Fruit fly (Drosophila melanogaster) whole organism, embryonic: Measurements from ENCODE around the gene fwd.
A peak's percentile ranks its signal among the peaks of the same experiment; 100 is the strongest.

Experiments used
- Abd-B ChIP-seq: fragments of 200-800 bp; sonication (Bioruptor generic); optimal IDR thresholded peaks from 2 replicates; lab custom pipeline; 2018; ENCODE audit warnings: missing biosample characterization, mild to moderate bottlenecking, missing genetic modification characterization, moderate library complexity
- Asciz ChIP-seq: fragments of 200-800 bp; sonication (Bioruptor generic); optimal IDR thresholded peaks from 2 replicates; lab custom pipeline; 2017; ENCODE audit warnings: missing biosample characterization, mild to moderate bottlenecking, missing genetic modification characterization, missing genetic modification reagents
- Bdp1 ChIP-seq: fragments of 200-800 bp; sonication (Bioruptor generic); optimal IDR thresholded peaks from 3 replicates; lab custom pipeline; 2016; ENCODE audit warnings: missing biosample characterization, missing genetic modification characterization
- CG10209 ChIP-seq: fragments of 200-800 bp; sonication (Bioruptor generic); optimal IDR thresholded peaks from 3 replicates; lab custom pipeline; 2017; ENCODE audit warnings: missing biosample characterization, mild to moderate bottlenecking, missing genetic modification characterization, missing genetic modification reagents
- CG1024 ChIP-seq: fragments of 200-800 bp; sonication (Bioruptor generic); IDR thresholded peaks from 2 replicates; pipeline ENCODE4 v1.3.6; 2022; ENCODE audit warnings: missing biosample characterization, missing genetic modification characterization
- CG11723 ChIP-seq: fragments of 200-800 bp; sonication (Bioruptor generic); optimal IDR thresholded peaks from 2 replicates; lab custom pipeline; 2017; ENCODE audit warnings: missing biosample characterization, mild to moderate bottlenecking, missing genetic modification characterization
- CG1233 ChIP-seq: fragments of 200-800 bp; sonication (Bioruptor generic); optimal IDR thresholded peaks from 4 replicates; lab custom pipeline; 2018; ENCODE audit warnings: missing biosample characterization, mild to moderate bottlenecking, missing genetic modification characterization
- CG13424 ChIP-seq: fragments of 200-800 bp; sonication (Bioruptor generic); optimal IDR thresholded peaks from 2 replicates; lab custom pipeline; 2019; ENCODE audit warnings: missing biosample characterization, mild to moderate bottlenecking, missing genetic modification characterization, moderate library complexity
- CG13894 ChIP-seq: fragments of 200-800 bp; sonication (Bioruptor generic); optimal IDR thresholded peaks from 3 replicates; lab custom pipeline; 2018; ENCODE audit warnings: missing biosample characterization, mild to moderate bottlenecking, missing genetic modification characterization, moderate library complexity
- CG14441 ChIP-seq: fragments of 200-800 bp; sonication (Bioruptor generic); IDR thresholded peaks from 2 replicates; pipeline ENCODE4 v1.3.6; 2022; ENCODE audit warnings: missing biosample characterization, missing genetic modification characterization
- CG15514 ChIP-seq: fragments of 200-800 bp; sonication (Bioruptor generic); optimal IDR thresholded peaks from 3 replicates; lab custom pipeline; 2017; ENCODE audit warnings: missing biosample characterization, missing genetic modification characterization, mild to moderate bottlenecking, moderate library complexity, missing genetic modification reagents
- CG1647 ChIP-seq: fragments of 200-800 bp; sonication (Bioruptor generic); optimal IDR thresholded peaks from 3 replicates; lab custom pipeline; 2016; ENCODE audit warnings: missing biosample characterization, missing genetic modification characterization
- CG17612 ChIP-seq: fragments of 200-800 bp; sonication (Bioruptor generic); IDR thresholded peaks from 2 replicates; pipeline ENCODE4 v1.3.6; 2022; ENCODE audit warnings: missing biosample characterization, missing genetic modification characterization
- CG30431 ChIP-seq: fragments of 200-800 bp; sonication (Bioruptor generic); optimal IDR thresholded peaks from 2 replicates; lab custom pipeline; 2017; ENCODE audit warnings: missing biosample characterization, missing genetic modification characterization
- CG3065 ChIP-seq: fragments of 200-800 bp; sonication (Bioruptor generic); optimal IDR thresholded peaks from 2 replicates; lab custom pipeline; 2016; ENCODE audit warnings: missing biosample characterization, missing genetic modification characterization
- CG32772 ChIP-seq: fragments of 200-800 bp; sonication (Bioruptor generic); IDR thresholded peaks from 2 replicates; pipeline ENCODE4 v1.3.6; 2022; ENCODE audit warnings: missing biosample characterization, missing genetic modification characterization
- CG34224 ChIP-seq: fragments of 200-800 bp; sonication (Bioruptor generic); IDR thresholded peaks from 3 replicates; pipeline ENCODE4 v1.3.6; 2022; ENCODE audit warnings: missing biosample characterization, missing genetic modification characterization; ENCODE audit not compliant: partially characterized antibody
- CG3726 ChIP-seq: fragments of 200-800 bp; sonication (Bioruptor generic); IDR thresholded peaks from 3 replicates; pipeline ENCODE4, ENCODE4 v1.3.6; 2022; ENCODE audit warnings: missing biosample characterization, missing genetic modification characterization
- CG7372 ChIP-seq: fragments of 200-800 bp; sonication (Bioruptor generic); IDR thresholded peaks from 2 replicates; pipeline ENCODE4 v1.3.6; 2022; ENCODE audit warnings: missing biosample characterization, missing genetic modification characterization
- CG7556 ChIP-seq: fragments of 200-800 bp; sonication (Bioruptor generic); optimal IDR thresholded peaks from 2 replicates; lab custom pipeline; 2017; ENCODE audit warnings: missing biosample characterization, mild to moderate bottlenecking, missing genetic modification characterization
- CG8765 ChIP-seq: fragments of 200-800 bp; sonication (Bioruptor generic); IDR thresholded peaks from 2 replicates; pipeline ENCODE4 v1.3.6; 2022; ENCODE audit warnings: missing biosample characterization, missing genetic modification characterization
- CG8924 ChIP-seq: fragments of 200-800 bp; optimal IDR thresholded peaks from 3 replicates; lab custom pipeline; 2019; ENCODE audit warnings: missing biosample characterization, mild to moderate bottlenecking, missing genetic modification characterization, moderate library complexity
- CG9817 ChIP-seq: fragments of 200-800 bp; sonication (Bioruptor generic); optimal IDR thresholded peaks from 2 replicates; lab custom pipeline; 2018; ENCODE audit warnings: missing biosample characterization, mild to moderate bottlenecking, missing genetic modification characterization, moderate library complexity
- CTCF ChIP-seq: fragments of 200-800 bp; sonication (Bioruptor generic); optimal IDR thresholded peaks from 2 replicates; lab custom pipeline; 2017; ENCODE audit warnings: missing biosample characterization, mild to moderate bottlenecking, missing genetic modification characterization, moderate library complexity
- CkIIα-i1 ChIP-seq: fragments of 200-800 bp; sonication (Bioruptor generic); IDR thresholded peaks from 2 replicates; pipeline ENCODE4 v1.3.6; 2022; ENCODE audit warnings: missing biosample characterization, missing genetic modification characterization
- D ChIP-seq, 2 experiments: fragments of 200-800 bp in 1 of 2; fragments of >200 bp in 1 of 2; sonication (Bioruptor generic) in 1 of 2; optimal IDR thresholded peaks; 2 replicates in 1 of 2; 3 replicates in 1 of 2; lab custom pipeline; 2017; ENCODE audit warnings: mild to moderate bottlenecking in 1 of 2, missing biosample characterization in 1 of 2, missing genetic modification characterization in 1 of 2, missing genetic modification reagents in 1 of 2
- Dbx ChIP-seq: fragments of 200-800 bp; sonication (Bioruptor generic); IDR thresholded peaks from 3 replicates; pipeline ENCODE4 v1.3.6; 2022; ENCODE audit warnings: missing biosample characterization, missing genetic modification characterization
- Dip2 ChIP-seq: fragments of 200-800 bp; sonication (Bioruptor generic); IDR thresholded peaks from 2 replicates; pipeline ENCODE4 v1.3.6; 2022; ENCODE audit warnings: missing biosample characterization, missing genetic modification characterization
- Dll ChIP-seq: fragments of 200-800 bp; sonication (Bioruptor generic); IDR thresholded peaks from 4 replicates; pipeline ENCODE4 v1.3.6; 2022; ENCODE audit warnings: missing biosample characterization, missing genetic modification characterization; ENCODE audit not compliant: partially characterized antibody
- Dref ChIP-seq: fragments of 200-800 bp; sonication (Bioruptor generic); IDR thresholded peaks from 2 replicates; pipeline ENCODE4 v1.3.6; 2022; ENCODE audit warnings: missing biosample characterization, missing genetic modification characterization
- GATAe ChIP-seq: fragments of 200-800 bp; sonication (Bioruptor generic); conservative IDR thresholded peaks from 2 replicates; pipeline ENCODE4 v1.3.6; 2022; ENCODE audit warnings: missing biosample characterization, missing genetic modification characterization
- Lpt ChIP-seq: fragments of >200 bp; optimal IDR thresholded peaks from 2 replicates; lab custom pipeline; 2018; ENCODE audit warnings: missing biosample characterization, missing genetic modification characterization
- Mad ChIP-seq: fragments of 200-800 bp; sonication (Bioruptor generic); optimal IDR thresholded peaks from 2 replicates; lab custom pipeline; 2016; ENCODE audit warnings: missing biosample characterization, missing genetic modification characterization
- Side ChIP-seq: fragments of 200-800 bp; sonication (Bioruptor generic); optimal IDR thresholded peaks from 2 replicates; lab custom pipeline; 2016; ENCODE audit warnings: missing biosample characterization, missing genetic modification characterization
- ac ChIP-seq: fragments of 200-800 bp; sonication (Bioruptor generic); optimal IDR thresholded peaks from 3 replicates; lab custom pipeline; 2017; ENCODE audit warnings: missing biosample characterization, mild to moderate bottlenecking, missing genetic modification characterization
- amos ChIP-seq: fragments of 200-800 bp; sonication (Bioruptor generic); IDR thresholded peaks from 2 replicates; pipeline ENCODE4 v1.3.6; 2022; ENCODE audit warnings: missing biosample characterization, missing genetic modification characterization; ENCODE audit not compliant: partially characterized antibody
- bowl ChIP-seq: fragments of 200-800 bp; sonication (Bioruptor generic); IDR thresholded peaks from 2 replicates; pipeline ENCODE4 v1.3.6; 2022; ENCODE audit warnings: missing biosample characterization, missing genetic modification characterization
- cad ChIP-seq: fragments of >200 bp; optimal IDR thresholded peaks from 2 replicates; lab custom pipeline; 2017; ENCODE audit warnings: missing biosample characterization, missing genetic modification characterization
- chm ChIP-seq: fragments of 200-800 bp; sonication (Bioruptor generic); IDR thresholded peaks from 2 replicates; pipeline ENCODE4 v1.3.6; 2022; ENCODE audit warnings: missing biosample characterization, missing genetic modification characterization
- dan ChIP-seq: fragments of 200-800 bp; sonication (Bioruptor generic); IDR thresholded peaks from 2 replicates; pipeline ENCODE4 v1.3.6; 2022; ENCODE audit warnings: missing biosample characterization, missing genetic modification characterization
- dpn ChIP-seq, 2 experiments: fragments of 200-800 bp; sonication (Bioruptor generic); optimal IDR thresholded peaks; 3 replicates each; lab custom pipeline; 2016; ENCODE audit warnings: missing biosample characterization in 2 of 2, missing genetic modification characterization in 2 of 2
- fd64A ChIP-seq: fragments of 200-800 bp; sonication (Bioruptor generic); optimal IDR thresholded peaks from 3 replicates; lab custom pipeline; 2018; ENCODE audit warnings: missing biosample characterization, mild to moderate bottlenecking, missing genetic modification characterization
- grn ChIP-seq: fragments of 200-800 bp; sonication (Bioruptor generic); optimal IDR thresholded peaks from 3 replicates; lab custom pipeline; 2017; ENCODE audit warnings: missing biosample characterization, missing genetic modification characterization
- jing ChIP-seq: fragments of 200-800 bp; sonication (Bioruptor generic); optimal IDR thresholded peaks from 2 replicates; lab custom pipeline; 2018; ENCODE audit warnings: missing biosample characterization, mild to moderate bottlenecking, missing genetic modification characterization
- lbe ChIP-seq: fragments of 200-800 bp; sonication (Bioruptor generic); optimal IDR thresholded peaks from 2 replicates; lab custom pipeline; 2016; ENCODE audit warnings: missing biosample characterization, mild to moderate bottlenecking, missing genetic modification characterization
- pfk ChIP-seq: fragments of 200-800 bp; sonication (Bioruptor generic); optimal IDR thresholded peaks from 2 replicates; lab custom pipeline; 2018; ENCODE audit warnings: missing biosample characterization, mild to moderate bottlenecking, missing genetic modification characterization, moderate library complexity
- pita ChIP-seq: fragments of 200-800 bp; sonication (Bioruptor generic); optimal IDR thresholded peaks from 2 replicates; lab custom pipeline; 2017; ENCODE audit warnings: missing biosample characterization, mild to moderate bottlenecking, missing genetic modification characterization
- slbo ChIP-seq: fragments of 200-800 bp; sonication (Bioruptor generic); IDR thresholded peaks from 2 replicates; pipeline ENCODE4 v1.3.6; 2022; ENCODE audit warnings: missing biosample characterization, missing genetic modification characterization
- tna ChIP-seq: fragments of 200-800 bp; sonication (Bioruptor generic); IDR thresholded peaks from 2 replicates; pipeline ENCODE4 v1.3.6; 2022; ENCODE audit warnings: missing biosample characterization, missing genetic modification characterization; ENCODE audit not compliant: partially characterized antibody
- wor ChIP-seq: fragments of 200-800 bp; sonication (Bioruptor generic); IDR thresholded peaks from 2 replicates; pipeline ENCODE4 v1.3.6; 2022; ENCODE audit warnings: missing biosample characterization, missing genetic modification characterization
- zfh1 ChIP-seq: fragments of 200-800 bp; sonication (Bioruptor generic); IDR thresholded peaks from 3 replicates; pipeline ENCODE4 v1.3.6; 2022; ENCODE audit warnings: missing biosample characterization, missing genetic modification characterization

Gene fwd

DNA sequence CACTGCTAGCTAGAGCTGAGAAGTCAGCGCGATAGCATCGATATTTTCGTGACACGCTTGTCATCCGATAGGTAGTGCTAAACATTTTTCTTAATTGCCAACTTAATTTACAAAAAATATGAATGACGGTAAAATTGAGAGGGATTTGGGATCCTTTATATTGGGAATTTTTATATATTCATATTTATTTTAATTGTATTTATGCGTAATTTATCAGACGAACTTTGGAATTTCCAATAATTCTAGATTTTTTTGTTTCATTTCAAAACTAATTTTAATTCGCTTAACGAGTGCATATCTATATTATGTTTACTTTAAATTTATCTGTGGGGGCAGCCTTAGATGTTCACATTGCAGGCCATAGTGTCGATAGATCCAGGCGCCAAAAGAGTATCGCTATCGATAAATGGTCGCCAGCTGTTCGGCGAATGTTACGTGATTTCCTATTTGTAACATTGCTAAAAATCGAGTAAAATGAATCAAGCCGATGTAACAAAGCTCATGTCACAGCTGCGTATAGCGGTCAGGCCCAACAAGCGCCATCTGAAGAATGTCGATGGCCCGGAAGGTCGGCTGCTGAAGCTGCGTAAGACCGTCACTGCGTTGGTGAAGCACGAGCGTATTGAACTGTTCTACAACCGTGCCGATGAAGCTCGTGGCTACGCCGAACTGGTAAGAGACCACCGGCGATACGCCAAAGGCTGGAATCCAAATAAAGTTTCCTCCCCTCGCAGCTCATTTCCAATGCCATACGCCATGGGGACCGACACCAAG lies 55.1 kb downstream of the fwd start, which contains the start of the genes Tudor-SN and mRpL17 (continued):
- no peak for TF ChIP-seq Abd-B (GFP tag; lab: Kevin White, UChicago)
- TF ChIP-seq CG1233 (GFP tag; lab: Kevin White, UChicago): no peak
- peak; percentile 66 for TF ChIP-seq lbe (GFP tag; lab: Kevin White, UChicago)
- TF ChIP-seq CG11723: no peak
- no peak for TF ChIP-seq cad
- TF ChIP-seq CG15514 (GFP tag; lab: Kevin White, UChicago): peak; percentile 72
- no peak for TF ChIP-seq Side
- TF ChIP-seq Lpt: no peak
- TF ChIP-seq CG7372: no peak
- no peak for TF ChIP-seq Asciz (GFP tag; lab: Kevin White, UChicago)
- TF ChIP-seq CG8924: peak; percentile 30
- TF ChIP-seq CG3065 (GFP tag; lab: Kevin White, UChicago): no peak
- peak; percentile 6 for TF ChIP-seq CTCF
- peak; percentile 34 for TF ChIP-seq CG7556 (GFP tag; lab: Kevin White, UChicago)
- TF ChIP-seq CG8765 (GFP tag; lab: Robert Waterston, UW): no peak
- no peak for TF ChIP-seq zfh1
- peak; percentile 7 to 37 for TF ChIP-seq dpn (GFP tag; optimal IDR thresholded peaks at IDR 0.05; lab: Kevin White, UChicago)
- no peak for TF ChIP-seq ac
- TF ChIP-seq CG14441 (GFP tag; lab: Robert Waterston, UW): no peak
- TF ChIP-seq jing: no peak
- no peak for TF ChIP-seq wor (GFP tag; lab: Robert Waterston, UW)
- TF ChIP-seq CG1024 (GFP tag; lab: Robert Waterston, UW): no peak
- TF ChIP-seq CG17612 (GFP tag; lab: Robert Waterston, UW): no peak
- TF ChIP-seq dan (GFP tag; lab: Robert Waterston, UW): no peak
- TF ChIP-seq CG34224 (GFP tag; lab: Robert Waterston, UW): peak; percentile 89
- TF ChIP-seq GATAe (GFP tag; lab: Robert Waterston, UW): no peak
- no peak for TF ChIP-seq Bdp1 (GFP tag; lab: Kevin White, UChicago)
- TF ChIP-seq Dref: peak; percentile 72
- no peak for TF ChIP-seq D (optimal IDR thresholded peaks at IDR 0.05; lab: Kevin White, UChicago)
- no peak for TF ChIP-seq D (GFP tag; optimal IDR thresholded peaks at IDR 0.05; lab: Kevin White, UChicago)
- no peak for TF ChIP-seq CG30431 (GFP tag; lab: Kevin White, UChicago)
- no peak for TF ChIP-seq CG32772
- no peak for TF ChIP-seq Mad (GFP tag; lab: Kevin White, UChicago)
- TF ChIP-seq fd64A (GFP tag; lab: Kevin White, UChicago): no peak
- peak; percentile 37 for TF ChIP-seq CG9817 (tag; lab: Kevin White, UChicago)
- no peak for TF ChIP-seq chm
- no peak for TF ChIP-seq pfk (GFP tag; lab: Kevin White, UChicago)
- peak; percentile 96 for TF ChIP-seq Dll
- TF ChIP-seq pita (GFP tag; lab: Kevin White, UChicago): no peak
- peak; percentile 69 for TF ChIP-seq slbo (GFP tag; lab: Robert Waterston, UW)
- peak; percentile 95 for TF ChIP-seq tna (GFP tag; lab: Robert Waterston, UW)
- no peak for TF ChIP-seq grn (GFP tag; lab: Kevin White, UChicago)
- TF ChIP-seq CG10209: peak; percentile 39
- no peak for TF ChIP-seq CG13894 (tag; lab: Kevin White, UChicago)
- peak; percentile 71 for TF ChIP-seq Dbx (GFP tag; lab: Robert Waterston, UW)
- no peak for TF ChIP-seq CkIIα-i1 (GFP tag; lab: Robert Waterston, UW)
- TF ChIP-seq CG1647 (GFP tag; lab: Kevin White, UChicago): no peak
- TF ChIP-seq bowl (GFP tag; lab: Robert Waterston, UW): no peak
- TF ChIP-seq CG3726 (GFP tag; lab: Robert Waterston, UW): no peak
- TF ChIP-seq CG13424 (tag; lab: Kevin White, UChicago): peak; percentile 55
- peak; percentile 99 for TF ChIP-seq amos (GFP tag; lab: Robert Waterston, UW)
- no peak for TF ChIP-seq Dip2 (GFP tag; lab: Robert Waterston, UW)
